Worm (Caenorhabditis elegans) whole organism, midembryonic: ENCODE results near the gene Y51A2A.16.
"Not testable (repeated sequence)": the region's sequence is repeated elsewhere in the genome, so short reads cannot be mapped to it uniquely, and the experiment has no call there.

ENCODE experiments used
- T22C8.4 ChIP-seq: fragments of 200-800 bp; sonication (Bioruptor generic); IDR thresholded peaks from 2 replicates; pipeline ENCODE4 v1.3.6; 2022; ENCODE audit warnings: missing genetic modification characterization, missing compliant biosample characterization
- cog-1 ChIP-seq: sonication (generic microtip); optimal IDR thresholded peaks from 2 replicates; lab custom pipeline; 2016; ENCODE audit warnings: missing genetic modification characterization, missing compliant biosample characterization
- flt-1 ChIP-seq: fragments of 200-800 bp; sonication (Bioruptor generic); IDR thresholded peaks from 2 replicates; pipeline ENCODE4 v1.3.6; 2022; ENCODE audit warnings: missing genetic modification characterization, missing compliant biosample characterization
- klf-2 ChIP-seq: fragments of 200-800 bp; sonication (Bioruptor generic); conservative IDR thresholded peaks from 2 replicates; pipeline ENCODE4 v1.3.6; 2022; ENCODE audit warnings: missing genetic modification reagents, missing genetic modification characterization, missing compliant biosample characterization
- med-1 ChIP-seq: sonication (generic microtip); optimal IDR thresholded peaks from 2 replicates; lab custom pipeline; 2017; ENCODE audit warnings: missing genetic modification characterization, mild to moderate bottlenecking, missing compliant biosample characterization, antibody characterized with exemption, missing genetic modification reagents; ENCODE audit not compliant: insufficient read depth
- ref-1 ChIP-seq: fragments of 200-800 bp; sonication (Bioruptor generic); conservative IDR thresholded peaks from 2 replicates; pipeline ENCODE4 v1.3.6; 2022; ENCODE audit warnings: missing genetic modification reagents, missing genetic modification characterization, missing compliant biosample characterization
- tab-1 ChIP-seq: fragments of 200-800 bp; sonication (Bioruptor generic); IDR thresholded peaks from 2 replicates; pipeline ENCODE4 v1.3.6; 2022; ENCODE audit warnings: missing genetic modification characterization, missing compliant biosample characterization
- ztf-23 ChIP-seq: fragments of 200-800 bp; sonication (Bioruptor generic); IDR thresholded peaks from 2 replicates; pipeline ENCODE4 v1.3.6; 2022; ENCODE audit warnings: missing genetic modification reagents, missing genetic modification characterization, missing compliant biosample characterization
- ztf-29 ChIP-seq: fragments of 200-800 bp; sonication (Bioruptor generic); IDR thresholded peaks from 2 replicates; pipeline ENCODE4 v1.3.6; 2022; ENCODE audit warnings: missing genetic modification reagents, missing genetic modification characterization, missing compliant biosample characterization

Gene Y51A2A.16

DNA sequence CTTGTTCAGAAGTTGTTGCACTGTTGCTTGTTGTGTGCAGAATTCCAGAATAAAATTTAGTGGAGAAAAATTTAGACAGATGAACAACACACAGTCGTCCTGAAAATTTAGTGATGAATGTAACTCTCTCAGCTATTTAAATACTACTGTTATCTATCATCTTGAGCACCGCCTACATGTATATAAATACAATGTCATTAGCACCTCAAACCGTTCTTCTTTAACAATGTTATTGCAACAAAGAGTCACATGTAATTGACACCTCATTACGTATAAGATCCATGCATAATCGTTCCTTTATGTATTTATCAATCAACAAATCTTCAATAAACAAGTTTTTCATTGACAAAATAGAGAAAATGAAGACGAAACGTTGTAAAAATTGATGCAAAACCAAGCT lies at the start of gene Y51A2A.16:
Gene Y51A2A.16 (minus strand): TSS at position 101 of the 400 bp plus-strand sequence.
- TF ChIP-seq tab-1 (no peak), klf-2 (GFP tag; lab: Robert Waterston, UW) (no peak), ztf-23 (GFP tag; lab: Robert Waterston, UW) (no peak), T22C8.4 (GFP tag; lab: Robert Waterston, UW) (no peak), ref-1 (GFP tag; lab: Robert Waterston, UW) (no peak), med-1 (GFP tag; lab: Kevin White, UChicago) (no peak), ztf-29 (GFP tag; lab: Robert Waterston, UW) (no peak), cog-1 (tag; lab: Kevin White, UChicago) (no peak), flt-1 (GFP tag; lab: Robert Waterston, UW) (no peak)

DNA sequence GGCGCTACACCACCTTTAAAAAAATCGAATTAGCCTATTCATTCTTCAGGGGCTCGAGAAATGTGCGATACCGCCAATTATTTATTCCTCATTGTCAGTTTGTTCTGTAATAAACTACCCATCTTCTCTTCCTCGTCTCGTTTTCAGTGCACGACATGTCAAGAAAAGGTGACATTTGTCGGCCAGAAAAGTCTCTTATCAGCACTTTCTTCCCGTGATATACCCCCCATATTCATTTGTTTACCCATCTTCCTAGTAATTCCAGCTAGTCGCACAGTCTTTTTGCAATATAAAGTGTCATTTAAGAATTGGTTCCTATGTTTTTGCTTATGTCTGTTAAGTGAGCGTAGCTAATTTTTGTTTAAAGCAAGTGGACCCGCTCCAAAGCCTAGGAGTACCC lies 43.8 kb upstream of the Y51A2A.16 start:
- TF ChIP-seq med-1 (GFP tag; lab: Kevin White, UChicago) (no peak), klf-2 (GFP tag; lab: Robert Waterston, UW) (no peak), tab-1 (no peak), cog-1 (tag; lab: Kevin White, UChicago) (no peak), T22C8.4 (GFP tag; lab: Robert Waterston, UW) (no peak), ztf-23 (GFP tag; lab: Robert Waterston, UW) (no peak), ref-1 (GFP tag; lab: Robert Waterston, UW) (no peak), flt-1 (GFP tag; lab: Robert Waterston, UW) (no peak), ztf-29 (GFP tag; lab: Robert Waterston, UW) (no peak)

DNA sequence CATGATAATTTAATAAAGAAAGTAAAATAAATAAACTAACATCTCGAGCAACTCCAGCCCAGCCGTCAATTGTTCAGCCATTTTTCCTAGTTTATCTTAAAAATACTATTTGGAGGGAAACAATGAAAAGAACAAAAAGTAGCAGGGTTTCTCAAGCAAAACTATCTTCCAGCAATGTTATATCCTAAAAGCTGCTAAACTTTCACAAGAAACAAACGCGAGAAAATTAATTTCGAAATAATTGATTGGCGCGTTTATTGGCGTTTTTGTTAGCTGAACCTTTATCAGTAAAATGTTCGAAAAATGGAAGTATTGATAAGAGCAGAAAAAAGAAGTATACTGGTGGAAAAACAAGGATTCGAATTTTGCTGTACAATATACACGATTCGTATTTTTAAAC lies 42.6 kb upstream of the Y51A2A.16 start, which contains the start of gene B0462.5:
Gene B0462.5 (minus strand): TSS at position 101 of the 400 bp plus-strand sequence.
- TF ChIP-seq cog-1 (tag; lab: Kevin White, UChicago) (no peak), ztf-29 (GFP tag; lab: Robert Waterston, UW) (no peak), flt-1 (GFP tag; lab: Robert Waterston, UW) (no peak), med-1 (GFP tag; lab: Kevin White, UChicago) (no peak), tab-1 (no peak), klf-2 (GFP tag; lab: Robert Waterston, UW) (no peak), T22C8.4 (GFP tag; lab: Robert Waterston, UW) (no peak), ref-1 (GFP tag; lab: Robert Waterston, UW) (no peak), ztf-23 (GFP tag; lab: Robert Waterston, UW) (no peak)

DNA sequence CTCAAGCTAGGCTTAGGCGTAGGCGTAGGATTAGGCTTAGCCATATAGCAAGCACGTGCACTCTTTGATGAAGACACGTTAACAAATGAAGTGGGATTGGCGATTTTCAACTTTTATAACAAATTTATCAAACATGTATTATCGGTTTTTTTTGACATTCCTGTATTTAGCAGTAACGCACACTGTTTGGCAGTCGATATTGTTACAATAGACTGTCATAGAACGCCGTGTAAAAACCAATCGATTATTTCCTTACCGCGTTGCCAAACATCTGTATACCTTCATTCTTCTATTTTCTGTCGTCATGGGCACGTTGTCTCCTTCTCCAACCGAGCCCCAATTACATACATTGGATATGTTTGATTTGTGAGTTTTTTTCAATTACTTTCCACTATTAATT lies 37.6 kb upstream of the Y51A2A.16 start, which contains the start of gene fbxb-119:
Gene fbxb-119 (plus strand): TSS at position 301 of the 400 bp plus-strand sequence.
- no peak for TF ChIP-seq ref-1 (GFP tag; lab: Robert Waterston, UW)
- TF ChIP-seq flt-1 (GFP tag; lab: Robert Waterston, UW) = no peak
- TF ChIP-seq tab-1 = no peak
- TF ChIP-seq ztf-23 (GFP tag; lab: Robert Waterston, UW) = no peak
- no peak for TF ChIP-seq T22C8.4 (GFP tag; lab: Robert Waterston, UW)
- no peak for TF ChIP-seq cog-1 (tag; lab: Kevin White, UChicago)
- TF ChIP-seq ztf-29 (GFP tag; lab: Robert Waterston, UW) = no peak
- TF ChIP-seq klf-2 (GFP tag; lab: Robert Waterston, UW) = no peak
- TF ChIP-seq med-1 (GFP tag; lab: Kevin White, UChicago) = no peak

DNA sequence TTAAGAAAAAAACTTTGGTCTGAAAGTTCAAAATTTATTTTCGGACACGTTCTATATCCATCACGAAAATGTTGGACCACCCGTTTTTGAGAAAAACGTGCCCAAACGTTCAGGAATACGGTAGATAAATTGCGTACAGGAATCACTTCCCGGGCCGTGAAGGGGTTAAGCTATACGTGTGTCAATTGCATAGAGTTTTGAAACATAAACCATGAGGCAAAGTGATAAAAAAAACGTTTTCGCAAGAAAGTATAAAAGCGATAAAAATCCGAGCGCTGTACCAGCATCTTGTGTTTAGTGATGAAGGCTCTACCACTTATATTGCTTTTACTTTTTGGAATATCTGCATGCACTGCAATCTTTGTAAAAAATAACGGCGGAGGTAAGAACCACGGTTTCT lies 21.7 kb upstream of the Y51A2A.16 start, which contains the start of gene Y51A2A.6:
Gene Y51A2A.6 (plus strand): TSS at position 301 of the 400 bp plus-strand sequence.
- not testable (repeated sequence) for TF ChIP-seq cog-1 (tag; lab: Kevin White, UChicago); T22C8.4 (GFP tag; lab: Robert Waterston, UW); klf-2 (GFP tag; lab: Robert Waterston, UW)

DNA sequence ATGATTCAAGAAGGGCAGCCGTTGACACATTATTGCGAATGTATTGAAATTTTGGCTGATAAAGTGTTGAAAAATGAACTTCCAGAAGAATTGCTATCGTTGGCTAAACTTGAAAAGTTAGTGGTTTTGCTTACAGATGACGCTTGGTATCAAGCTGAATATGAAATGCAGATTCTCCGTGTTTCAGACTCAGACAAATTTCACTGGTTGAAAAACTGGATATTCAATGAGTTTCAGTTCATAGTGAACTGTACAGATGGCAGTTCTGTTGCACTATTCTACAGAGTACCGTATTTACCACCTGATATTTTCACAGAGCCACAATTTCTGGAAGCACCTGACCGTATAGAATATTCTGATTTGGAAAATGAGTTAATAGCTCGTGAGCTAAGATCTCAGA lies 18.6 kb upstream of the Y51A2A.16 start:
- no peak for TF ChIP-seq T22C8.4 (GFP tag; lab: Robert Waterston, UW)
- no peak for TF ChIP-seq cog-1 (tag; lab: Kevin White, UChicago)
- no peak for TF ChIP-seq ztf-23 (GFP tag; lab: Robert Waterston, UW)
- TF ChIP-seq tab-1 = no peak
- TF ChIP-seq med-1 (GFP tag; lab: Kevin White, UChicago) = no peak
- TF ChIP-seq ztf-29 (GFP tag; lab: Robert Waterston, UW) = no peak
- no peak for TF ChIP-seq flt-1 (GFP tag; lab: Robert Waterston, UW)
- TF ChIP-seq ref-1 (GFP tag; lab: Robert Waterston, UW) = no peak
- TF ChIP-seq klf-2 (GFP tag; lab: Robert Waterston, UW) = no peak

DNA sequence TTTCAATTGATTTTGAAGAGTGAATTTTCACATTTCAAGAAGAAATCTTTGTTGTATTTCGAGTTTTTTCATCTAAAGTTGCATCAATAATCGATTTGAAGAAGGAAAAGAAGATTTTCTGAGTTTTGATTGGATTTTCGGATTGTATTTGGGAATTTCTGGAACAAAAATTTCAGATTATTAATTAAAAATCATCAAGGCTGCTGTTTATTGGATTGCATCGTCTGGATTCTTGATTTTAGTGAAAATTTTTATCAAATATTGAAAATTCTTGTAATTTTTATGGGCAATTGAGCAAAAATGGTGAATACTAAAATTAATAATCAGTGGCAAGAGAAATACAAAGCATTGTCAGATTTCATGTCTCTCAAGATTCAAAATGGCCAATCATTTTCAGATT lies 17.8 kb upstream of the Y51A2A.16 start, which contains the start of gene Y51A2A.5:
Gene Y51A2A.5 (plus strand): TSS at position 301 of the 400 bp plus-strand sequence.
- TF ChIP-seq ztf-29 (GFP tag; lab: Robert Waterston, UW) = no peak
- TF ChIP-seq tab-1 = no peak
- no peak for TF ChIP-seq T22C8.4 (GFP tag; lab: Robert Waterston, UW)
- no peak for TF ChIP-seq ztf-23 (GFP tag; lab: Robert Waterston, UW)
- TF ChIP-seq ref-1 (GFP tag; lab: Robert Waterston, UW) = no peak
- no peak for TF ChIP-seq cog-1 (tag; lab: Kevin White, UChicago)
- TF ChIP-seq med-1 (GFP tag; lab: Kevin White, UChicago) = no peak
- TF ChIP-seq flt-1 (GFP tag; lab: Robert Waterston, UW) = no peak
- no peak for TF ChIP-seq klf-2 (GFP tag; lab: Robert Waterston, UW)

DNA sequence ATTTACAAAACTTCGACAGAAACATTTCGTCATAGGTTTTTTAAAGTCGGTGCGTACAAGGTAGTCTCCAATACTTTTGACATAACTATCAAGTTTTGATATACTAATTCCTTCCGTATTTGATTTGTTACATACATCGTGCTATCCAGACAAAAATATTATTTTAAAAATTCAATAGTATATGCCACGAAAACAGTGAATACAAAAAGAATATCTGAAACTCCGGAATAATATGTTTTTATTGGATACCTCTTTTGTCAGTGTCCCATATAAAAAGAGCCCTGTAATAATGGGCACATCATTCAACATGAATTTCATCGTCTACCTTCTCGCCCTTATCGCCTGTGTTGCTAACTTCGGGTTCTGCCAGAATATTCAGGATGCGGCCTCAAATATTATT lies 11.6 kb upstream of the Y51A2A.16 start, which contains the start of gene Y51A2A.12:
Gene Y51A2A.12 (plus strand): TSS at position 301 of the 400 bp plus-strand sequence.
- TF ChIP-seq tab-1 = no peak
- TF ChIP-seq med-1 (GFP tag; lab: Kevin White, UChicago) = no peak
- TF ChIP-seq cog-1 (tag; lab: Kevin White, UChicago) = no peak
- no peak for TF ChIP-seq ref-1 (GFP tag; lab: Robert Waterston, UW)
- no peak for TF ChIP-seq klf-2 (GFP tag; lab: Robert Waterston, UW)
- TF ChIP-seq ztf-23 (GFP tag; lab: Robert Waterston, UW) = no peak
- TF ChIP-seq flt-1 (GFP tag; lab: Robert Waterston, UW) = no peak
- no peak for TF ChIP-seq ztf-29 (GFP tag; lab: Robert Waterston, UW)

DNA sequence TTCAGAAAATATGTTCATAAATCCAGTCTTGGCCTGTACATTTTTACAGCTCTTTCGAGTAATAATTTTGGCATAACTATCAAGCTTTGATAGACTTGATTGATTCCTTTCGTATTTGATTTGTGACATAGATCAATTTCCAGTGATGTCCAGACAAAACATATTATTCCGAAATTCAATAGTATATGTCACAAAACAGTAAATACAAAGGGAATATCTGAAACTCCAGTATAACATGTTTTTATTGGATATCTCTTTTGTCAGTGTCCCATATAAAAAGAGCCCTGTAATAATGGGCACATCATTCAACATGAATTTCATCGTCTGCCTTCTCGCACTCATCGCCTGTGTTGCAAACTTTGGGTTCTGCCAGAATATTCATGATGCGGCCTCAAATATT lies 10.0 kb upstream of the Y51A2A.16 start, which contains the start of gene Y51A2A.4:
Gene Y51A2A.4 (plus strand): TSS at position 301 of the 400 bp plus-strand sequence.
- TF ChIP-seq ztf-29 (GFP tag; lab: Robert Waterston, UW) = no peak
- TF ChIP-seq ztf-23 (GFP tag; lab: Robert Waterston, UW) = no peak
- TF ChIP-seq tab-1 = no peak
- no peak for TF ChIP-seq flt-1 (GFP tag; lab: Robert Waterston, UW)
- TF ChIP-seq med-1 (GFP tag; lab: Kevin White, UChicago) = no peak
- no peak for TF ChIP-seq T22C8.4 (GFP tag; lab: Robert Waterston, UW)
- TF ChIP-seq ref-1 (GFP tag; lab: Robert Waterston, UW) = no peak
- no peak for TF ChIP-seq cog-1 (tag; lab: Kevin White, UChicago)
- no peak for TF ChIP-seq klf-2 (GFP tag; lab: Robert Waterston, UW)
